Worm (Caenorhabditis elegans): ENCODE results near the gene C29H12.2.

- TF ChIP-seq lin-13 (GFP tag; optimal IDR thresholded peaks at IDR 0.05) (no peak), aly-2 (tag; optimal IDR thresholded peaks at IDR 0.05) (no peak), skn-1 (tag; optimal IDR thresholded peaks at IDR 0.05) (no peak), nhr-237 (tag; optimal IDR thresholded peaks at IDR 0.05) (no peak), ceh-82 (tag; optimal IDR thresholded peaks at IDR 0.05) (no peak), egl-27 (tag; optimal IDR thresholded peaks at IDR 0.05) (no peak), unc-62 (GFP tag; optimal IDR thresholded peaks at IDR 0.05) (no peak), ztf-11 (tag; optimal IDR thresholded peaks at IDR 0.05) (no peak), sma-3 (GFP tag; optimal IDR thresholded peaks at IDR 0.05) (no peak)
These were observed 13.1 kb downstream of the C29H12.2 start for ce11 chrII:6136712-6137111.

Measured in whole organism, L2 larva.